Fruit fly (Drosophila melanogaster) whole organism, prepupa: Measurements from ENCODE around the gene Nrt.

Source experiments
- CG11294 ChIP-seq: fragments of 200-800 bp; sonication (Bioruptor generic); IDR thresholded peaks from 2 replicates; pipeline ENCODE4 v1.3.6; 2022; ENCODE audit warnings: missing biosample characterization, missing genetic modification characterization
- CG11902 ChIP-seq: fragments of 200-800 bp; sonication (Bioruptor generic); optimal IDR thresholded peaks from 3 replicates; lab custom pipeline; 2016; ENCODE audit warnings: missing biosample characterization, missing genetic modification characterization
- CG16779 ChIP-seq: fragments of 200-800 bp; sonication (Bioruptor generic); optimal IDR thresholded peaks from 3 replicates; lab custom pipeline; 2017; ENCODE audit warnings: missing biosample characterization, mild to moderate bottlenecking, missing genetic modification characterization
- CG3919 ChIP-seq: fragments of 200-800 bp; sonication (Bioruptor generic); optimal IDR thresholded peaks from 3 replicates; lab custom pipeline; 2016; ENCODE audit warnings: missing biosample characterization, missing genetic modification characterization
- CG6854 ChIP-seq: fragments of 200-800 bp; sonication (Bioruptor generic); optimal IDR thresholded peaks from 2 replicates; lab custom pipeline; 2017; ENCODE audit warnings: missing biosample characterization, mild to moderate bottlenecking, missing genetic modification characterization
- CG8632 ChIP-seq: fragments of 200-800 bp; sonication (Bioruptor generic); optimal IDR thresholded peaks from 3 replicates; lab custom pipeline; 2016; ENCODE audit warnings: missing biosample characterization, missing genetic modification characterization
- Hr38 ChIP-seq: sonication (Bioruptor generic); optimal IDR thresholded peaks from 2 replicates; lab custom pipeline; 2016; ENCODE audit warnings: missing biosample characterization, missing genetic modification characterization

DNA sequence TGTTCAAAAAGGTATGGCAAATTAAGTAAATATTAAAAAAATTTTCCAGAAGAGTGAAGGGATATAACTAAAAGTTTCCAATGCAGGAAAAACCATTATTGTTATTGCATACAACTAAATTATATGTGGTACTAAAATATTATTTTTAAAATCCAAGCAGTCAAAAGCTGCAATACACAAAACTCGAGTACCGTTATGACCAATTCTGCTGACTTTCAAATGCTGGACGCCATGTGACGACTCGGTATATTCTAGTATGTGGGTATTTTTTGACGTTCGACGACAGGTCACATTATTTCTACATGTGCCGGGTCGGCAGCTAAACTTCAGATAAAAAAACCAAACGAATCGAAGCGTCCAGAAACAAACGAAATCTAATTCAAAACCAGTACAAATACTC lies 42.3 kb downstream of the Nrt start:
- no peak for TF ChIP-seq CG8632
- no peak for TF ChIP-seq CG16779
- no peak for TF ChIP-seq CG11294
- no peak for TF ChIP-seq CG6854 (GFP tag; lab: Kevin White, UChicago)
- no peak for TF ChIP-seq CG11902
- no peak for TF ChIP-seq CG3919 (GFP tag; lab: Kevin White, UChicago)
- TF ChIP-seq Hr38 = no peak
